Worm (Caenorhabditis elegans): ENCODE results near the gene oac-56.

Gene oac-56

DNA sequence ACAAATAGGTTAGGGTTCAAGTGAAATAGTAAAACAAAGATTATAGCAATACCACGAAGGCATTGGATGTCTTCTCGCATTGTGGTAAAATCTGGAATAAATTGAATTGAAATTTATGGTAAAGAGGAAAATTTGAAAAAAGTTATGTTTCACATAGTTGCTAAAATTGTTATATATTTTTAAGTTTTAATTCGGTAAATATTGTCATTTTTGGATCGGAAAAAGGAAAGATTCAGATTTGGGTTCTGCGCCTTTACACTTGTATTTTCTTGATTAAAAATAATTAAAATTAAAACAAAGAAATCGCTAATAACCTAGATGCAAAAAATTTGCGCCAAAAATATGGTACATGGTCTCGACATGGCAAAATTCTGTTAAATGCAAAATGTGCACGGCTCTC is at the start of gene oac-56:
Gene oac-56 (minus strand): TSS at position 101 of the 400 bp plus-strand sequence.
- no peak for TF ChIP-seq snpc-4 (tag; optimal IDR thresholded peaks at IDR 0.05)

DNA sequence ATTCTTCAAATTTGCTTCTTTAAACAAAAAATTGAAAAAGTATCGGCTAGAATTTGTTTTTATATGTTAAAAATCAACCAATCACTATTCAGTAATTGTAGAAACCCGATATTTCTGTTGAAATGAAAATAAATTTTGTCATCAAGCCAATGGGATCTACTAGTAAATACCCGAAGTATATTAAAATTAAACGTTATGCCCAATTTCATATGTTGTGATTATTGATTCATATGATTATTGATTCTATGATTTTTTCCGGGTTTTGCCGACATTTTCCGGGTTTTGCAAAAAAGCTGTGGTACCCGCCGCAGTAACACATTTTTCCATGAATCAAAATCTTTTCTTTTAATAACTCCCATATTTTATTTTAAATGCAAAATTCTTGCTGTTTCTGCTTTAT is 45.0 kb upstream of the oac-56 start:
- TF ChIP-seq mbf-1 (tag; optimal IDR thresholded peaks at IDR 0.05): no peak

DNA sequence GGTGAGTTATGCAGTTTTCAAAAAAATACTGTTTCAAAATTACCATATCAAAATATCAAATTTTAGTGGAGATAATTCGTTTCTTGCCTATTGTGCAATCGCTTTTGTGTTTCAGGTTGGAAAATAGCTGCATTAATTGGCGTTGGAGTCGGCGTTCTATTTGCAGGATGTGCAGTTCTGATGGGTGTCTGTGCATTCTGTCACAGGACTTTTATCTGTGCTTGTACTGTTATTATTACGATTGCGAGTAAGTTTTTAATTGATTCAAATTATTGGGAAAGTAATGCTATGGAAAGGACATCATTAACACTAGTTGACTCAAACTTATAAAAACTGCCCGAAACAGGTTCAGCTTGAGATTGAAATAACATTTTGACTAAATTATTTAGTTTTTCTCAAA is 44.3 kb upstream of the oac-56 start:
- TF ChIP-seq skn-1 (tag; optimal IDR thresholded peaks at IDR 0.05) (no peak), R02D3.7 (tag; optimal IDR thresholded peaks at IDR 0.05) (no peak), unc-55 (GFP tag; optimal IDR thresholded peaks at IDR 0.05) (no peak), lin-13 (GFP tag; optimal IDR thresholded peaks at IDR 0.05) (no peak), nhr-11 (tag; optimal IDR thresholded peaks at IDR 0.05) (no peak)

DNA sequence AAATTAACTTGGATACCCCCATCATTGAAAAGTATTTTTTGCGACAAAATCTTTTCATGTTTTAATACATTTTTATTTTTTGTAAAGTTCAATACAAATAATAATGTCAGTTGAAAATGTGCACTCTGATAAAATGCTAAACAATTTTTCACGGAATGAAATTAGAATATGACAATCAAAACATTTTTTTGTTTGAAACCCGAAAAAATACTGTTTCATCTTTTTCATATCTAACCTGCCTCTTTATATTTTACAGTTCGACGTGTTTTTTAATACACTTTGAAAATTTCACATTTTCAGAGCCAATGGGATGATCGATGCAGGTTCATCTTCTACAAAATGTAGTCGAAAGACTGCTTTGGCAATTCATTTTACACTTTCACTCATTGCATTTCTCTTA is 43.3 kb upstream of the oac-56 start, which contains the start of gene clc-8:
Gene clc-8 (plus strand): TSS at position 301 of the 400 bp plus-strand sequence.
- TF ChIP-seq nhr-23 (tag; optimal IDR thresholded peaks at IDR 0.05): no peak
- TF ChIP-seq ztf-11 (tag; optimal IDR thresholded peaks at IDR 0.05): no peak
- TF ChIP-seq ceh-16 (tag; optimal IDR thresholded peaks at IDR 0.05): no peak
- TF ChIP-seq fos-1 (tag; optimal IDR thresholded peaks at IDR 0.05): no peak
- no peak for TF ChIP-seq elt-3 (tag; optimal IDR thresholded peaks at IDR 0.05)
- TF ChIP-seq nhr-237 (tag; optimal IDR thresholded peaks at IDR 0.05): no peak
- no peak for TF ChIP-seq ZK546.5 (tag; optimal IDR thresholded peaks at IDR 0.05)
- no peak for TF ChIP-seq sma-9 (GFP tag; optimal IDR thresholded peaks at IDR 0.05)
- TF ChIP-seq sma-9 (tag; optimal IDR thresholded peaks at IDR 0.05): no peak
- no peak for TF ChIP-seq egl-27 (tag; optimal IDR thresholded peaks at IDR 0.05)
- no peak for TF ChIP-seq aly-2 (tag; optimal IDR thresholded peaks at IDR 0.05)
- TF ChIP-seq Y55F3AM.14 (GFP tag; optimal IDR thresholded peaks at IDR 0.05): no peak
- no peak for TF ChIP-seq ceh-82 (tag; optimal IDR thresholded peaks at IDR 0.05)

DNA sequence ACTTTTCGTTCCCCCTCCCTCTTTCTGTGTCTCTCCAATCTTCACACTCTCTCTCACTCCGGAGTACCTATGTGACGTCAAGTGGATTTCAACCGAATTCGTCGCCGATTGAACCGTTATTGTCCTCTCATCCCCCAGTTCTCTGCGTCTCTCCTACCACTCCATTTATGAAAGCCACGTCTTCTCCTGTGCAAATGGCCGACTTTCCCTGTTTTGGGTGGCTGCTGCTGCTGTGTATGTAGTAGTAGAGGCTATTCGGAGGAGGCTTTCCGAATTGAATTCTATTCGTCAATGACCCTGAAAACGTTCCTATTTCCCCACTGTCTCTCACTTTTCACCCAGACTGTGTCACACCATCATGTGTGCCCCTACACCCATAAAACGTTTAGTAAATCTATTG is 41.2 kb upstream of the oac-56 start:
- TF ChIP-seq C34F6.9 (tag; optimal IDR thresholded peaks at IDR 0.05) (no peak), sem-4 (tag; optimal IDR thresholded peaks at IDR 0.05) (peak; percentile 18), nhr-25 (tag; optimal IDR thresholded peaks at IDR 0.05) (peak; percentile 34), nhr-129 (tag; optimal IDR thresholded peaks at IDR 0.05) (peak; percentile 44), sma-3 (GFP tag; optimal IDR thresholded peaks at IDR 0.05) (peak; percentile 26), ztf-4 (tag; optimal IDR thresholded peaks at IDR 0.05) (no peak), blmp-1 (tag; optimal IDR thresholded peaks at IDR 0.05; ENCODE audit: insufficient read depth) (peak; percentile 27), nhr-77 (tag; optimal IDR thresholded peaks at IDR 0.05) (no peak)

DNA sequence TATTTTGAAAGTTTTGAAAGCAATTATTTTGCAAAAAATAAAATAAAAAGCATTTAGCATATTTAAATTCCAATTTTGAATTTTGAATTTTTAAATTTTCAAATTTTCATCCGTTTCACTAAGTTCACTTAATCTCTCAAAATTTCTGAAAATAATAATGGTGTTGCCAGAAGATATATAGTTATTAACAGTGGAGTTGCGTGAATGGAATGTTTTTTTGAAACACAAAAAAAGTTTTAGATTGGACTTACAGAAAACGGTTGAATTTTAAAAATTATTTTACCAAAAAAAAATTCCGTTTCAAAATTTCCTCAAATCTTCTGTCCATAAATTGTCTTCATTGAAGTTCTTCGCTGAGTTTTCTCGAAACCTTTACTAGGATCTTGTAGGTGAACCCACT is 40.7 kb upstream of the oac-56 start:
- TF ChIP-seq nhr-12 (tag; optimal IDR thresholded peaks at IDR 0.05) (no peak), Y55F3AM.14 (GFP tag; optimal IDR thresholded peaks at IDR 0.05) (no peak), lin-39 (tag; optimal IDR thresholded peaks at IDR 0.05) (no peak), R02D3.7 (tag; optimal IDR thresholded peaks at IDR 0.05) (no peak), mdl-1 (tag; optimal IDR thresholded peaks at IDR 0.05) (no peak)

DNA sequence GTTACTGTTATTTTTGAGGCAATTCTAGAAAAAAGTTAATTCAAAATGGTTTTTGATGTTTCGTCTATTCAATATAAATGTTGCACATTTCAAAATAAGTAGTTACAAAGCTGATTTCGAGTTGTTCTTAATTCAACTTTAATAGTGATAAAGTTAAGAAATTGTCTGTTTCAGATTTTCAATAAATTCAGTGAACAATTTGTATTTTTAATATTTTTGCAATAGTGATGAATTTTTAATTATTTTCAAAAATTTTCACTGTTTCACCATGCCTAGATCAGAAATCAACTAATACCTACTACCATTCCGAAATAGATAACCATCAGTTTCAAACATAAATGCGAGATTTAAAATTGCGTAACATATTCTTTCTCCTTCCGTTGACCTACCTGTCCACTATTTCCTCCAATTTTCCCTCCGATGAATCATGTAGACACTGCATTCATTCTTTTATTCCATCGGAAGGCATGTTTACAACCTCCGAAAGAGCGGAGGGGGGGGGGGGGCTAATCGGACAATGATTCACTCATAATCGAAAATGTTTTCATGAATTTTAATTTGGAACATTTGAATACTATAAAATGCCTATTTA is 39.6 kb upstream of the oac-56 start:
- TF ChIP-seq sem-4 (tag; optimal IDR thresholded peaks at IDR 0.05) (peak; percentile 10), elt-3 (tag; optimal IDR thresholded peaks at IDR 0.05) (no peak), peb-1 (tag; optimal IDR thresholded peaks at IDR 0.05) (no peak), C34F6.9 (tag; optimal IDR thresholded peaks at IDR 0.05) (no peak), nhr-25 (tag; optimal IDR thresholded peaks at IDR 0.05) (peak; percentile 15), nhr-129 (tag; optimal IDR thresholded peaks at IDR 0.05) (peak; percentile 14), R02D3.7 (tag; optimal IDR thresholded peaks at IDR 0.05) (no peak)

Data from whole organism, L2 larva.